Fruit fly (Drosophila melanogaster): Measurements from ENCODE around the gene CG33124.
A peak's percentile ranks its signal among the peaks of the same experiment; 100 is the strongest.

CG33124 gene

dm6 chr2L:2216065-2216464, 7.2 kb upstream of the CG33124 start, which contains the start of gene daed:
TSS of gene daed (minus strand) at chr2L:2216311.
- TF ChIP-seq tj (GFP tag; optimal IDR thresholded peaks at IDR 0.05) (no peak), CG1620 (GFP tag; optimal IDR thresholded peaks at IDR 0.05) (no peak), CG12768 (GFP tag; optimal IDR thresholded peaks at IDR 0.05) (peak; percentile 23), Crg-1 (GFP tag; optimal IDR thresholded peaks at IDR 0.05) (peak; percentile 18), Hr96 (GFP tag; optimal IDR thresholded peaks at IDR 0.05) (no peak), pad (GFP tag; optimal IDR thresholded peaks at IDR 0.05) (peak; percentile 28), bab1 (GFP tag; optimal IDR thresholded peaks at IDR 0.05) (peak; percentile 9), CG11617 (GFP tag; optimal IDR thresholded peaks at IDR 0.05) (no peak), kay (GFP tag; ENCODE audit: borderline replicate concordance) (no peak), toe (GFP tag; optimal IDR thresholded peaks at IDR 0.05) (no peak), cic (GFP tag; optimal IDR thresholded peaks at IDR 0.05) (peak; percentile 34), cnc (optimal IDR thresholded peaks at IDR 0.05) (no peak), CG5204 (GFP tag; optimal IDR thresholded peaks at IDR 0.05) (no peak), CG7045 (GFP tag; optimal IDR thresholded peaks at IDR 0.05) (no peak), CG33017 (tag; optimal IDR thresholded peaks at IDR 0.05) (peak; percentile 70), Mnt (GFP tag; optimal IDR thresholded peaks at IDR 0.05) (peak; percentile 16), CG14711 (tag; optimal IDR thresholded peaks at IDR 0.05) (no peak), Clk (GFP tag; optimal IDR thresholded peaks at IDR 0.05) (no peak), CG7101 (tag; optimal IDR thresholded peaks at IDR 0.05) (peak; percentile 64), ovo (GFP tag; optimal IDR thresholded peaks at IDR 0.05) (no peak)

DNA sequence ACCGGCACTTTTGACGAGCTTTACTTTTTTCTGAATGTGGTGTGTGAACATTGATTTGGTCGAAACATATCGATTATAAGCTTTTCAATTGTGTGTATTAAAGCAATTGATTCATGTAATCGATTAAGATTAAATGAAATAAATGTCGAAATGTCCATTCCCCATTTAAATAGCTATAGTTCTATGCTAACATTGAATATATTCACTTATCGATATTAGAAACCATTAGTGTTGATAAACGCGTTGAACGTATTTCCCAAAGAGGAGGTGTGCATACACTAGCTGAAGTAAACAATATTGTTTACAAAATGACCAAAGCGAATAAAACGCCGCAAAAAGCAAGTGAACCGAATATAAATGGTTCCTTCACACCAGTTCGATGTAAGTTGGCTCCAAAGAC, 5.1 kb upstream of the CG33124 start, which contains the start of the genes Uch and CG34174:
Uch (minus strand) TSS at position 208 of the 400 bp plus-strand sequence.
CG34174 (plus strand) TSS at position 263 of the 400 bp plus-strand sequence.
- peak; percentile 78 for TF ChIP-seq Crg-1 (GFP tag; optimal IDR thresholded peaks at IDR 0.05)
- peak; percentile 87 for TF ChIP-seq bab1 (GFP tag; optimal IDR thresholded peaks at IDR 0.05)
- TF ChIP-seq cic (GFP tag; optimal IDR thresholded peaks at IDR 0.05) = peak; percentile 49
- no peak for TF ChIP-seq kay (GFP tag; ENCODE audit: borderline replicate concordance)
- TF ChIP-seq cnc (optimal IDR thresholded peaks at IDR 0.05) = no peak
- TF ChIP-seq Mnt (GFP tag; optimal IDR thresholded peaks at IDR 0.05) = peak; percentile 54
- TF ChIP-seq pad (GFP tag; optimal IDR thresholded peaks at IDR 0.05) = peak; percentile 64
- TF ChIP-seq CG11617 (GFP tag; optimal IDR thresholded peaks at IDR 0.05) = peak; percentile 51
- peak; percentile 24 for TF ChIP-seq CG12768 (GFP tag; optimal IDR thresholded peaks at IDR 0.05)
- TF ChIP-seq CG7101 (tag; optimal IDR thresholded peaks at IDR 0.05) = peak; percentile 62
- TF ChIP-seq tj (GFP tag; optimal IDR thresholded peaks at IDR 0.05) = no peak
- no peak for TF ChIP-seq CG33017 (tag; optimal IDR thresholded peaks at IDR 0.05)
- peak; percentile 42 for TF ChIP-seq CG1620 (GFP tag; optimal IDR thresholded peaks at IDR 0.05)
- peak; percentile 25 for TF ChIP-seq ovo (GFP tag; optimal IDR thresholded peaks at IDR 0.05)
- peak; percentile 11 for TF ChIP-seq CG7045 (GFP tag; optimal IDR thresholded peaks at IDR 0.05)
- peak; percentile 7 for TF ChIP-seq CG14711 (tag; optimal IDR thresholded peaks at IDR 0.05)

dm6 chr2L:2212478-2212877, 3.6 kb upstream of the CG33124 start, which contains the start of gene CG15385:
TSS of gene CG15385 (minus strand) at chr2L:2212571.
- no peak for TF ChIP-seq CG1620 (GFP tag; optimal IDR thresholded peaks at IDR 0.05)
- TF ChIP-seq Hr96 (GFP tag; optimal IDR thresholded peaks at IDR 0.05) = no peak
- TF ChIP-seq Mnt (GFP tag; optimal IDR thresholded peaks at IDR 0.05) = peak; percentile 2
- peak; percentile 61 for TF ChIP-seq cic (GFP tag; optimal IDR thresholded peaks at IDR 0.05)
- peak; percentile 10 for TF ChIP-seq CG7101 (tag; optimal IDR thresholded peaks at IDR 0.05)
- no peak for TF ChIP-seq CG5204 (GFP tag; optimal IDR thresholded peaks at IDR 0.05)
- no peak for TF ChIP-seq bab1 (GFP tag; optimal IDR thresholded peaks at IDR 0.05)
- TF ChIP-seq kay (GFP tag; ENCODE audit: borderline replicate concordance) = no peak
- TF ChIP-seq Clk (GFP tag; optimal IDR thresholded peaks at IDR 0.05) = no peak
- TF ChIP-seq Crg-1 (GFP tag; optimal IDR thresholded peaks at IDR 0.05) = no peak
- TF ChIP-seq tj (GFP tag; optimal IDR thresholded peaks at IDR 0.05) = no peak
- no peak for TF ChIP-seq CG11617 (GFP tag; optimal IDR thresholded peaks at IDR 0.05)
- TF ChIP-seq CG33017 (tag; optimal IDR thresholded peaks at IDR 0.05) = peak; percentile 47
- no peak for TF ChIP-seq CG7045 (GFP tag; optimal IDR thresholded peaks at IDR 0.05)
- peak; percentile 51 for TF ChIP-seq CG12768 (GFP tag; optimal IDR thresholded peaks at IDR 0.05)
- no peak for TF ChIP-seq toe (GFP tag; optimal IDR thresholded peaks at IDR 0.05)
- TF ChIP-seq cnc (optimal IDR thresholded peaks at IDR 0.05) = no peak
- no peak for TF ChIP-seq pad (GFP tag; optimal IDR thresholded peaks at IDR 0.05)
- TF ChIP-seq ovo (GFP tag; optimal IDR thresholded peaks at IDR 0.05) = no peak
- no peak for TF ChIP-seq CG14711 (tag; optimal IDR thresholded peaks at IDR 0.05)

DNA sequence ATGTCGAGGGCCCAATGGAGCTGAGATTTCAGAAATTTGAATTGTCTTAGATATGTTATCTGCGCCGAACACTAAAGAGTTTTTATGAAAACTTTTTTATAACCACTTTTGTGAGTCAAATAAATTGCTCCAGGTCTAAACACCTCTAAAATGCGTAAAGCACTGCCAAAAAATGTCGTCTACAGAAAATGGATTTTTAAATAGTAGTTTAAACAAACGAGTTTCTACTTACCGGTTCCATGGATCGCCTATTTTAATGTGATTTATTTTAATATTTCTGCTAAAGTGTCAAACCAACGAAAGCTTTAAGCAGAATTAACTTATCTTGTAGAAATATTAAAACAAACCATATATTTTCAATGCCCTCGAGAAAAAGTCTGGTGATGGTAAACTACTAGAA, 2.8 kb downstream of the CG33124 start, which contains the start of gene CG31668:
CG31668 (minus strand) TSS at position 101 of the 400 bp plus-strand sequence.
- TF ChIP-seq CG1620 (GFP tag; optimal IDR thresholded peaks at IDR 0.05) = no peak
- TF ChIP-seq tj (GFP tag; optimal IDR thresholded peaks at IDR 0.05) = no peak
- no peak for TF ChIP-seq CG11617 (GFP tag; optimal IDR thresholded peaks at IDR 0.05)
- no peak for TF ChIP-seq CG12768 (GFP tag; optimal IDR thresholded peaks at IDR 0.05)
- TF ChIP-seq ovo (GFP tag; optimal IDR thresholded peaks at IDR 0.05) = no peak
- no peak for TF ChIP-seq pad (GFP tag; optimal IDR thresholded peaks at IDR 0.05)
- no peak for TF ChIP-seq Hr96 (GFP tag; optimal IDR thresholded peaks at IDR 0.05)
- TF ChIP-seq bab1 (GFP tag; optimal IDR thresholded peaks at IDR 0.05) = no peak
- TF ChIP-seq kay (GFP tag; ENCODE audit: borderline replicate concordance) = no peak

DNA sequence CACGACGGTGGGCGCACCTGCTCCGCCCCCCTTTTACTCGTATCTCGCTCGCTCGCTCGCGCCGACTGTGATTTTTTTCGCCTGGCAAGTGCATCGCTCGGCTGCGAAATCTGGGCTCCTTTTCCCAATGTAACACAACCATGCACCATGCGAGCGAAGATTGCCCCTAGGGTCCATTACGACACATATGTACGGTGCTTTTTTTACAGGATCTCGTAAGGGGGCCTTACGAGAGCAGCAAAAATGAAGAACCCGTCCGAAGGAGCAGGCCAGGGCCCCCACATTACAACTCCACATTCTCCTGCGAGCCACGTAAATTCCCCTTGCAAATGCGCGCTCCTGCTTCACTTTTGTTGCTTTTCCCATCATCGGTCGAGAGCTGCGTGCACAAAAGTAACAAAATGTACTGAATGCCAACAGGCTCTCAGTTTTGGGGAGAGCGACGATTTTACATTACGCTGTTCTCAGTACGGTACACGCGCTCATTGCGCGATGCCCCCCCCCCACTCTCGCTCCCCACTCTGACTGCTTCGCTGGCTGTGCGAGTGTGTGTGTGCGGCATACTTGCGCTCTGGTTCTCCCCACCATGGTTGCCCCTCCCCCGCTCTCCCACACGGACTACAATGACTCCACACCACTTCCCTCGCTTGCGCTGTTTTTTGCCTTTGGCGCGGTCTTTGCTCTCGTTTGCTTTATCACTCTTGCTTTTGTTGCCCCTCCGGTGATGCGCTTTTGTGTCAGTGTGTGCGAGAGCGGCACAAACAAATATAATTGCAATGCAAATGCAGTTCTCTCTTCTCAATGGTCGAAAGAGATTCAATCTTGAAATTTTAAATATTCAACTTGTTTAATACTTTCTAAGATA, 5.8 kb downstream of the CG33124 start:
- TF ChIP-seq CG7045 (GFP tag; optimal IDR thresholded peaks at IDR 0.05) (peak; percentile 67), Hr96 (GFP tag; optimal IDR thresholded peaks at IDR 0.05) (no peak), cnc (optimal IDR thresholded peaks at IDR 0.05) (no peak), Mnt (GFP tag; optimal IDR thresholded peaks at IDR 0.05) (peak; percentile 88), bab1 (GFP tag; optimal IDR thresholded peaks at IDR 0.05) (peak; percentile 68), CG7101 (tag; optimal IDR thresholded peaks at IDR 0.05) (no peak), cic (GFP tag; optimal IDR thresholded peaks at IDR 0.05) (peak; percentile 95), CG12768 (GFP tag; optimal IDR thresholded peaks at IDR 0.05) (peak; percentile 70), kay (GFP tag; ENCODE audit: borderline replicate concordance) (peak; percentile 98), CG11617 (GFP tag; optimal IDR thresholded peaks at IDR 0.05) (peak; percentile 37), pad (GFP tag; optimal IDR thresholded peaks at IDR 0.05) (peak; percentile 99), ovo (GFP tag; optimal IDR thresholded peaks at IDR 0.05) (peak; percentile 32), toe (GFP tag; optimal IDR thresholded peaks at IDR 0.05) (peak; percentile 26), CG5204 (GFP tag; optimal IDR thresholded peaks at IDR 0.05) (no peak), CG14711 (tag; optimal IDR thresholded peaks at IDR 0.05) (no peak), CG33017 (tag; optimal IDR thresholded peaks at IDR 0.05) (peak; percentile 1), Clk (GFP tag; optimal IDR thresholded peaks at IDR 0.05) (peak; percentile 22), CG1620 (GFP tag; optimal IDR thresholded peaks at IDR 0.05) (peak; percentile 1), Crg-1 (GFP tag; optimal IDR thresholded peaks at IDR 0.05) (peak; percentile 49), tj (GFP tag; optimal IDR thresholded peaks at IDR 0.05) (peak; percentile 82)
